Worm (Caenorhabditis elegans) whole organism, L2 larva: ENCODE measurements around the gene Y43F8B.1.

Experiments
- F13H6.1 ChIP-seq: sonication (generic microtip); optimal IDR thresholded peaks from 2 replicates; lab custom pipeline; 2016; ENCODE audit warnings: missing genetic modification characterization, missing compliant biosample characterization
- R02D3.7 ChIP-seq: fragments of 150-350 bp; optimal IDR thresholded peaks from 2 replicates; lab custom pipeline; 2014; ENCODE audit warnings: missing biosample characterization, missing genetic modification characterization
- Y55F3AM.14 ChIP-seq: fragments of 200-800 bp; sonication (Bioruptor generic); optimal IDR thresholded peaks from 2 replicates; lab custom pipeline; 2018; ENCODE audit warnings: mild to moderate bottlenecking, missing genetic modification characterization, missing compliant biosample characterization
- ZK546.5 ChIP-seq: sonication (generic microtip); optimal IDR thresholded peaks from 2 replicates; lab custom pipeline; 2017; ENCODE audit warnings: missing biosample characterization, missing genetic modification characterization
- aly-2 ChIP-seq: fragments of 150-350 bp; optimal IDR thresholded peaks from 2 replicates; lab custom pipeline; 2014; ENCODE audit warnings: missing biosample characterization, missing genetic modification characterization
- ama-1 ChIP-seq: fragments of 150-350 bp; optimal IDR thresholded peaks from 2 replicates; lab custom pipeline; 2018; ENCODE audit warnings: inconsistent platforms
- blmp-1 ChIP-seq: sonication (generic microtip); optimal IDR thresholded peaks from 2 replicates; lab custom pipeline; 2017; ENCODE audit warnings: missing genetic modification characterization, mild to moderate bottlenecking, missing compliant biosample characterization, antibody characterized with exemption, moderate library complexity; ENCODE audit not compliant: insufficient read depth
- ceh-16 ChIP-seq: fragments of 150-350 bp; optimal IDR thresholded peaks from 2 replicates; lab custom pipeline; 2014; ENCODE audit warnings: missing biosample characterization, missing genetic modification characterization
- dmd-4 ChIP-seq: sonication (generic microtip); optimal IDR thresholded peaks from 2 replicates; lab custom pipeline; 2017; ENCODE audit warnings: missing biosample characterization, missing genetic modification characterization
- egl-27 ChIP-seq: sonication (generic microtip); optimal IDR thresholded peaks from 3 replicates; lab custom pipeline; 2017; ENCODE audit warnings: missing biosample characterization, missing genetic modification reagents, missing genetic modification characterization
- elt-1 ChIP-seq: fragments of 150-350 bp; optimal IDR thresholded peaks from 2 replicates; lab custom pipeline; 2014; ENCODE audit warnings: missing biosample characterization, missing genetic modification characterization
- fos-1 ChIP-seq: fragments of 150-350 bp; optimal IDR thresholded peaks from 2 replicates; lab custom pipeline; 2014; ENCODE audit warnings: missing biosample characterization, missing genetic modification characterization
- lin-13 ChIP-seq: fragments of 150-350 bp; optimal IDR thresholded peaks from 2 replicates; lab custom pipeline; 2014; ENCODE audit warnings: missing biosample characterization, missing genetic modification reagents, missing genetic modification characterization
- lin-39 ChIP-seq: fragments of 150-350 bp; optimal IDR thresholded peaks from 2 replicates; lab custom pipeline; 2014; ENCODE audit warnings: missing biosample characterization, missing genetic modification reagents, missing genetic modification characterization
- mbf-1 ChIP-seq: sonication (generic microtip); optimal IDR thresholded peaks from 2 replicates; lab custom pipeline; 2017; ENCODE audit warnings: missing biosample characterization, missing genetic modification characterization
- mdl-1 ChIP-seq, 2 experiments: fragments of 150-350 bp in 1 of 2; sonication (generic microtip) in 1 of 2; optimal IDR thresholded peaks; 2 replicates each; lab custom pipeline; 2017; ENCODE audit warnings: missing biosample characterization in 2 of 2, missing genetic modification characterization in 2 of 2
- nhr-11 ChIP-seq: fragments of 150-350 bp; optimal IDR thresholded peaks from 2 replicates; lab custom pipeline; 2014; ENCODE audit warnings: missing biosample characterization, missing genetic modification characterization
- nhr-12 ChIP-seq: fragments of 150-350 bp; optimal IDR thresholded peaks from 2 replicates; lab custom pipeline; 2014; ENCODE audit warnings: missing biosample characterization, missing genetic modification characterization
- nhr-129 ChIP-seq: fragments of 150-350 bp; optimal IDR thresholded peaks from 2 replicates; lab custom pipeline; 2014; ENCODE audit warnings: missing biosample characterization, missing genetic modification characterization
- nhr-21 ChIP-seq: fragments of 150-350 bp; optimal IDR thresholded peaks from 2 replicates; lab custom pipeline; 2014; ENCODE audit warnings: missing biosample characterization, missing genetic modification characterization
- nhr-237 ChIP-seq: fragments of 150-350 bp; optimal IDR thresholded peaks from 2 replicates; lab custom pipeline; 2014; ENCODE audit warnings: missing biosample characterization, missing genetic modification characterization
- nhr-25 ChIP-seq: fragments of 150-350 bp; sonication (generic microtip); optimal IDR thresholded peaks from 3 replicates; lab custom pipeline; 2014; ENCODE audit warnings: missing biosample characterization, missing genetic modification characterization
- skn-1 ChIP-seq: sonication (generic microtip); optimal IDR thresholded peaks from 2 replicates; lab custom pipeline; 2017; ENCODE audit warnings: missing biosample characterization, missing genetic modification characterization
- sma-3 ChIP-seq: sonication (generic microtip); optimal IDR thresholded peaks from 2 replicates; lab custom pipeline; 2016; ENCODE audit warnings: missing genetic modification reagents, missing genetic modification characterization, missing compliant biosample characterization
- sma-9 ChIP-seq, 2 experiments: fragments of 150-350 bp in 1 of 2; sonication (generic microtip) in 1 of 2; optimal IDR thresholded peaks; 2 replicates each; lab custom pipeline; 2014 to 2016; ENCODE audit warnings: missing genetic modification characterization in 2 of 2, mild to moderate bottlenecking in 1 of 2, missing biosample characterization in 1 of 2, missing compliant biosample characterization in 1 of 2, missing genetic modification reagents in 1 of 2, moderate library complexity in 1 of 2
- unc-39 ChIP-seq: fragments of 150-350 bp; optimal IDR thresholded peaks from 2 replicates; lab custom pipeline; 2014; ENCODE audit warnings: missing biosample characterization, missing genetic modification characterization
- unc-55 ChIP-seq: fragments of 150-350 bp; sonication (generic microtip); optimal IDR thresholded peaks from 3 replicates; lab custom pipeline; 2014; ENCODE audit warnings: missing biosample characterization, missing genetic modification reagents, missing genetic modification characterization
- unc-62 ChIP-seq: fragments of 150-350 bp; optimal IDR thresholded peaks from 2 replicates; lab custom pipeline; 2014; ENCODE audit warnings: missing biosample characterization, missing genetic modification reagents, missing genetic modification characterization
- ztf-1 ChIP-seq: fragments of 200-800 bp; sonication (Bioruptor generic); conservative IDR thresholded peaks from 2 replicates; pipeline ENCODE4 v1.3.6; 2022; ENCODE audit warnings: missing genetic modification characterization, missing compliant biosample characterization
- ztf-11 ChIP-seq: sonication (generic microtip); optimal IDR thresholded peaks from 2 replicates; lab custom pipeline; 2017; ENCODE audit warnings: missing biosample characterization, missing genetic modification characterization

Y43F8B.1 gene

ce11 chrV:19546100-19546499 lies at the start of gene Y43F8B.1:
TSS of gene Y43F8B.1 (minus strand) at chrV:19546200.
- TF ChIP-seq nhr-11 (tag; lab: Kevin White, UChicago), result no peak
- TF ChIP-seq nhr-129 (tag; lab: Kevin White, UChicago), result no peak

DNA sequence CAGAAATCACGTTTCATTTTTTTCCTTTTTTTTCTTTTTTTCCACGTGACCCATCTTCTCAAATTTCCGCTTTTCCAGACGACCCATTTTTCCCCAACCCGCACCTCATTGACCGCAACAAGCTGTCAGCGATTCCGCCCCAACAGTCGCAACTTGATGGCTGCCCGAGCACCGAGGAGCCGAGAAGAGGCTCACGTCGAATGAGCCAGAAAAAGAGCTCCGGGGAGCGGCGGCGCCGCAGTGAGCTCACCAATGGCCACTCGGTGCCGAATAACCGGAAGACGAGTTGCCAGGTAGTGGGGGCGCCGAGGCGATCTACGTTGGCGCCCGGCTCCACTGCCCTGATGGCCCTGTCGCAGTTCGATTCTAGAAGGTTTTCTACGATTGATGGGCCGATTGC lies 44.8 kb upstream of the Y43F8B.1 start:
- TF ChIP-seq aly-2 (tag; lab: Kevin White, UChicago) (no peak), nhr-21 (tag; lab: Kevin White, UChicago) (no peak), unc-39 (tag; lab: Kevin White, UChicago) (no peak), nhr-237 (no peak), unc-55 (GFP tag; lab: Kevin White, UChicago) (no peak), nhr-12 (no peak), dmd-4 (tag; lab: Kevin White, UChicago) (no peak), nhr-129 (tag; lab: Kevin White, UChicago) (no peak), elt-1 (no peak), mbf-1 (tag; lab: Kevin White, UChicago) (no peak), blmp-1 (tag; lab: Kevin White, UChicago) (no peak), ztf-1 (GFP tag; lab: Robert Waterston, UW) (no peak), nhr-25 (tag; lab: Kevin White, UChicago) (no peak)

- no peak for TF ChIP-seq fos-1 (tag; lab: Kevin White, UChicago)
- no peak for TF ChIP-seq dmd-4 (tag; lab: Kevin White, UChicago)
- TF ChIP-seq lin-13 (GFP tag; lab: Kevin White, UChicago), result no peak
- TF ChIP-seq sma-9 (GFP tag; optimal IDR thresholded peaks at IDR 0.05; lab: Kevin White, UChicago), result no peak
- TF ChIP-seq sma-9 (tag; optimal IDR thresholded peaks at IDR 0.05; lab: Kevin White, UChicago), result no peak
- TF ChIP-seq nhr-25 (tag; lab: Kevin White, UChicago), result no peak
- TF ChIP-seq egl-27, result no peak
- TF ChIP-seq unc-39 (tag; lab: Kevin White, UChicago), result no peak
Observed at ce11 chrV:19582256-19582655, 36.3 kb upstream of the Y43F8B.1 start.

DNA sequence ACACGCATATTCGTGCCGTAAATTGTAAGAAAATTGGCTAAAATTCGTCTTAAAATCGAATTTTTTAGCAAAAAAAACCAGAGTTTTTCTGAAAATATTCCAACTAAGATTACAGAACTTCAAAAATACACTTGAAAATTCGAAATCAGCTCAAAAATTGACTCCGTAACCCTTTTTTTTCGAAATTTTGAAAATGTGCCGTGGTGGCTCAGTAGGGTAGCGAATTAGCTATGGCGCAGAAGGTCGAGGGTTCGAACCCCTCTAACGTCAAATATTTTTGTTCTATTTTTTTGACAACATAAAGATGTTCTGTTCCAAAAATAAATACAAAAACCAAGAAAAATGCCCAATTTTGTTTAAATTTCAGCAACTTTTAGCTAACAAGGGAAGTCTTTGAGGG lies 33.5 kb upstream of the Y43F8B.1 start:
- TF ChIP-seq mdl-1 (tag; optimal IDR thresholded peaks at IDR 0.05; lab: Kevin White, UChicago) (no peak), ztf-11 (no peak), unc-55 (GFP tag; lab: Kevin White, UChicago) (no peak), egl-27 (no peak), sma-3 (GFP tag; lab: Kevin White, UChicago) (no peak)

DNA sequence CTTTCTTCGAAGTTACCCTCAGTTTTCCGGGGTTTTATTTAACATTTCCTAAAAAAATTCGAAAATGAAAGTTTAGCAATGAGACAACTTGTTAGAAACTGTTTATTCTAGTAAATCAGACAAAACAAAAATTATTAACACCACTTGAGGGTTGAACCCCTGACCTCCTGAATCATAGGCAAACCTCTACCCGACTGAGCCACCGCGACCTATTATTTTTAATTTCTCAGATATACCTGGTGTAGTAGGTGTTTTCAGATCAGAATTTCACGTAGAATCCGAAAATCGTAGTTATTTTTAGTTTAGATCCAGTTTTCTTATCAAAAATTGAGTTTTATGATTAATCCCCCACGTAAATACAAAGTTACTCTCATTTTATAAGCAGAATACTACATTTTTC lies 24.1 kb upstream of the Y43F8B.1 start:
- no peak for TF ChIP-seq skn-1 (tag; lab: Kevin White, UChicago)
- no peak for TF ChIP-seq nhr-25 (tag; lab: Kevin White, UChicago)
- no peak for TF ChIP-seq unc-39 (tag; lab: Kevin White, UChicago)
- TF ChIP-seq nhr-129 (tag; lab: Kevin White, UChicago), result no peak
- TF ChIP-seq sma-9 (GFP tag; optimal IDR thresholded peaks at IDR 0.05; lab: Kevin White, UChicago), result no peak
- no peak for TF ChIP-seq sma-9 (tag; optimal IDR thresholded peaks at IDR 0.05; lab: Kevin White, UChicago)
- TF ChIP-seq ceh-16, result no peak
- TF ChIP-seq ama-1 (lab: Kevin White, UChicago), result no peak
- TF ChIP-seq F13H6.1 (tag; lab: Kevin White, UChicago), result no peak
- TF ChIP-seq unc-62 (GFP tag; lab: Kevin White, UChicago), result no peak
- TF ChIP-seq lin-39, result no peak
- TF ChIP-seq ZK546.5, result no peak
- TF ChIP-seq ztf-11, result no peak
- no peak for TF ChIP-seq Y55F3AM.14 (GFP tag; lab: Kevin White, UChicago)
- TF ChIP-seq, all 48 proteins: peak for 0

- TF ChIP-seq nhr-25 (tag; lab: Kevin White, UChicago), result no peak
- no peak for TF ChIP-seq R02D3.7 (tag; lab: Kevin White, UChicago)
- TF ChIP-seq blmp-1 (tag; lab: Kevin White, UChicago), result no peak
- no peak for TF ChIP-seq nhr-11 (tag; lab: Kevin White, UChicago)
- TF ChIP-seq aly-2 (tag; lab: Kevin White, UChicago), result no peak
- TF ChIP-seq Y55F3AM.14 (GFP tag; lab: Kevin White, UChicago), result no peak
- no peak for TF ChIP-seq lin-39
- no peak for TF ChIP-seq nhr-237
- no peak for TF ChIP-seq mbf-1 (tag; lab: Kevin White, UChicago)
- no peak for TF ChIP-seq sma-9 (GFP tag; optimal IDR thresholded peaks at IDR 0.05; lab: Kevin White, UChicago)
- no peak for TF ChIP-seq sma-9 (tag; optimal IDR thresholded peaks at IDR 0.05; lab: Kevin White, UChicago)
Observed at ce11 chrV:19565082-19565481, 19.1 kb upstream of the Y43F8B.1 start, which contains the start of gene kcnl-1. TSS of gene kcnl-1 (plus strand) at chrV:19565382.
